Worm (Caenorhabditis elegans) whole organism, L3 larva: ENCODE data around the gene nrf-5.
A peak's percentile ranks its signal among the peaks of the same experiment; 100 is the strongest.

ENCODE experiments used
- aly-2 ChIP-seq: fragments of 150-350 bp; optimal IDR thresholded peaks from 2 replicates; lab custom pipeline; 2014; ENCODE audit warnings: missing biosample characterization, missing genetic modification characterization
- ceh-16 ChIP-seq: sonication (generic microtip); optimal IDR thresholded peaks from 2 replicates; lab custom pipeline; 2017; ENCODE audit warnings: missing biosample characterization, missing genetic modification characterization
- ceh-82 ChIP-seq: fragments of 150-350 bp; optimal IDR thresholded peaks from 2 replicates; lab custom pipeline; 2014; ENCODE audit warnings: missing biosample characterization, missing genetic modification characterization
- daf-12 ChIP-seq: fragments of 150-350 bp; optimal IDR thresholded peaks from 2 replicates; lab custom pipeline; 2014; ENCODE audit warnings: missing biosample characterization, missing genetic modification reagents, missing genetic modification characterization
- elt-3 ChIP-seq, 3 experiments: fragments of 150-350 bp in 1 of 3; sonication (generic microtip) in 2 of 3; optimal IDR thresholded peaks; 2 replicates in 2 of 3; 4 replicates in 1 of 3; lab custom pipeline; 2014 to 2017; ENCODE audit warnings: missing biosample characterization in 3 of 3, missing genetic modification characterization in 3 of 3
- lin-15B ChIP-seq: fragments of 150-350 bp; optimal IDR thresholded peaks from 2 replicates; lab custom pipeline; 2014; ENCODE audit warnings: missing biosample characterization, missing genetic modification characterization
- lin-39 ChIP-seq: fragments of 150-350 bp; optimal IDR thresholded peaks from 2 replicates; lab custom pipeline; 2018; ENCODE audit warnings: missing biosample characterization, missing genetic modification reagents, missing genetic modification characterization
- nhr-11 ChIP-seq: fragments of 150-350 bp; optimal IDR thresholded peaks from 2 replicates; lab custom pipeline; 2014; ENCODE audit warnings: missing biosample characterization, missing genetic modification characterization
- nhr-43 ChIP-seq: sonication (generic microtip); optimal IDR thresholded peaks from 2 replicates; lab custom pipeline; 2016; ENCODE audit warnings: mild to moderate bottlenecking, missing genetic modification characterization, missing compliant biosample characterization; ENCODE audit not compliant: poor library complexity, severe bottlenecking
- nhr-76 ChIP-seq: fragments of 150-350 bp; sonication (generic microtip); optimal IDR thresholded peaks from 5 replicates; lab custom pipeline; 2014; ENCODE audit warnings: missing biosample characterization, missing genetic modification characterization
- pqm-1 ChIP-seq: fragments of 150-350 bp; optimal IDR thresholded peaks from 2 replicates; lab custom pipeline; 2017; ENCODE audit warnings: missing biosample characterization, missing genetic modification characterization, inconsistent platforms
- snpc-4 ChIP-seq: fragments of 150-350 bp; optimal IDR thresholded peaks from 2 replicates; lab custom pipeline; 2014; ENCODE audit warnings: missing biosample characterization, missing genetic modification characterization
- unc-39 ChIP-seq: sonication (generic microtip); optimal IDR thresholded peaks from 4 replicates; lab custom pipeline; 2017; ENCODE audit warnings: missing biosample characterization, missing genetic modification characterization
- ztf-11 ChIP-seq: fragments of 150-350 bp; optimal IDR thresholded peaks from 2 replicates; lab custom pipeline; 2014; ENCODE audit warnings: missing biosample characterization, missing genetic modification characterization

DNA sequence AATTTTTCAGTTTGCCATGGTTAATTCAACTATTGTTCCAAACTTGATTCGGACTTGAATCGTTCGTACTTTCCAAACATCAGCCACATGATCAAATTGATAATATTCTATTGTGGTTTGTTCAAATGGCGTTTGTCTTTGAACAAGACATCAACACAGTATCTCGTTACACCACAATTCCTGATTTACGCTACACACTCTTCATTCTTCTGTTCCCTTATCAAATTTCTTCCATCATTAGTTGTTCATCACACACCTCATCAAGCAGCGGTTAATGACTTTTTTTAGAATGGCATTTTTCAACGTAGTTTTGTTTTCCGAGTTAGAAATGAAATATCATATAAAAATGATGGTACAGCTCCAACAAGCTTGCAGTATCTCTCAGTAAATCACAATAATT lies 50.2 kb downstream of the nrf-5 start:
- TF ChIP-seq nhr-11 (tag; lab: Kevin White, UChicago) = no peak
- TF ChIP-seq elt-3 (tag; optimal IDR thresholded peaks at IDR 0.05; lab: Kevin White, UChicago) = no peak
- no peak for TF ChIP-seq daf-12 (tag; lab: Kevin White, UChicago)
- no peak for TF ChIP-seq snpc-4 (tag; lab: Kevin White, UChicago)
- TF ChIP-seq lin-39 = no peak
- no peak for TF ChIP-seq nhr-76
- no peak for TF ChIP-seq unc-39 (tag; lab: Kevin White, UChicago)
- peak; percentile 93 for TF ChIP-seq pqm-1
- no peak for TF ChIP-seq ceh-82 (tag; lab: Kevin White, UChicago)
- TF ChIP-seq lin-15B = peak; percentile 14
- no peak for TF ChIP-seq ceh-16 (tag; lab: Kevin White, UChicago)
- TF ChIP-seq nhr-43 (tag; lab: Kevin White, UChicago) = no peak
- TF ChIP-seq ztf-11 = no peak
- no peak for TF ChIP-seq aly-2
